Fruit fly (Drosophila melanogaster): ENCODE measurements around the gene CG18530.

CG18530 gene

dm6 chr3R:12656946-12657566 lies 23.9 kb downstream of the CG18530 start:
- TF ChIP-seq CG15710 (tag; optimal IDR thresholded peaks at IDR 0.05) = no peak
- TF ChIP-seq rn (GFP tag; IDR thresholded peaks at IDR 0.05) = no peak
- TF ChIP-seq CG17806 (tag; optimal IDR thresholded peaks at IDR 0.05) = no peak
- TF ChIP-seq CG34367 (tag; optimal IDR thresholded peaks at IDR 0.05) = no peak
- TF ChIP-seq CG32121 (GFP tag; IDR thresholded peaks at IDR 0.05) = no peak
- TF ChIP-seq Pif1A (GFP tag; optimal IDR thresholded peaks at IDR 0.05) = no peak

dm6 chr3R:12662531-12662930 lies 29.4 kb downstream of the CG18530 start, which contains the start of gene CG14395:
Gene CG14395, plus strand, starts transcription at chr3R:12662831.
- no peak for TF ChIP-seq Pif1B (GFP tag; optimal IDR thresholded peaks at IDR 0.05)
- TF ChIP-seq CG12605 (GFP tag; IDR thresholded peaks at IDR 0.05) = no peak
- TF ChIP-seq CG14655 (GFP tag; optimal IDR thresholded peaks at IDR 0.05) = no peak
- TF ChIP-seq CG8159 (tag; optimal IDR thresholded peaks at IDR 0.05) = no peak
- peak; percentile 72; the same call in 2 of the 3 replicates for TF ChIP-seq CG4496 (GFP tag; IDR thresholded peaks at IDR 0.05)
- TF ChIP-seq CG32121 (GFP tag; IDR thresholded peaks at IDR 0.05) = no peak
- 0 out of 2 replicates have a peak, but pooled peaks have one; percentile 17 for TF ChIP-seq Ets98B (GFP tag; IDR thresholded peaks at IDR 0.05)
- TF ChIP-seq gl (tag; optimal IDR thresholded peaks at IDR 0.05) = no peak
- no peak for TF ChIP-seq CG8301 (tag; optimal IDR thresholded peaks at IDR 0.05)
- TF ChIP-seq EcR (GFP tag; optimal IDR thresholded peaks at IDR 0.05) = no peak
- no peak for TF ChIP-seq CG17806 (tag; optimal IDR thresholded peaks at IDR 0.05)

dm6 chr3R:12666206-12666834 lies 33.2 kb downstream of the CG18530 start:
- TF ChIP-seq fd96Ca (GFP tag; IDR thresholded peaks at IDR 0.05) = no peak

- TF ChIP-seq CG10348 (GFP tag; IDR thresholded peaks at IDR 0.05) (no peak), gl (tag; optimal IDR thresholded peaks at IDR 0.05) (no peak), CG13204 (GFP tag; optimal IDR thresholded peaks at IDR 0.05) (no peak)
Observed at dm6 chr3R:12674041-12674623, 41.0 kb downstream of the CG18530 start, which contains the start of gene Gnmt. Gene Gnmt, plus strand, starts transcription at chr3R:12674608.

- TF ChIP-seq CG12605 (GFP tag; IDR thresholded peaks at IDR 0.05) = no peak
- TF ChIP-seq Ets98B (GFP tag; IDR thresholded peaks at IDR 0.05) = no peak
- TF ChIP-seq Pif1A (GFP tag; optimal IDR thresholded peaks at IDR 0.05) = no peak
- TF ChIP-seq CG9948 (tag; optimal IDR thresholded peaks at IDR 0.05) = no peak
- TF ChIP-seq CG17806 (tag; optimal IDR thresholded peaks at IDR 0.05) = no peak
- no peak for TF ChIP-seq EcR (GFP tag; optimal IDR thresholded peaks at IDR 0.05)
- TF ChIP-seq Snoo (tag; optimal IDR thresholded peaks at IDR 0.05) = no peak
- TF ChIP-seq CG10348 (GFP tag; IDR thresholded peaks at IDR 0.05) = no peak
Observed at dm6 chr3R:12676160-12676559, 43.0 kb downstream of the CG18530 start, which contains the start of gene CG43630. Gene CG43630, minus strand, starts transcription at chr3R:12676260.

dm6 chr3R:12678850-12679249 lies 45.7 kb downstream of the CG18530 start, which contains the start of gene mbo:
Gene mbo, minus strand, starts transcription at chr3R:12679052.
- TF ChIP-seq Snoo (tag; optimal IDR thresholded peaks at IDR 0.05) (no peak), CG32121 (GFP tag; IDR thresholded peaks at IDR 0.05) (no peak), fd96Ca (GFP tag; IDR thresholded peaks at IDR 0.05) (no peak), CG15710 (tag; optimal IDR thresholded peaks at IDR 0.05) (no peak), CG17806 (tag; optimal IDR thresholded peaks at IDR 0.05) (no peak), CG8159 (tag; optimal IDR thresholded peaks at IDR 0.05) (no peak), CG12605 (GFP tag; IDR thresholded peaks at IDR 0.05) (no peak), rn (GFP tag; IDR thresholded peaks at IDR 0.05) (no peak), CG4496 (GFP tag; IDR thresholded peaks at IDR 0.05) (no peak), CG8301 (tag; optimal IDR thresholded peaks at IDR 0.05) (no peak), CG10348 (GFP tag; IDR thresholded peaks at IDR 0.05) (no peak), CG14655 (GFP tag; optimal IDR thresholded peaks at IDR 0.05) (no peak), EcR (GFP tag; optimal IDR thresholded peaks at IDR 0.05) (no peak), D1 (tag; optimal IDR thresholded peaks at IDR 0.05) (no peak), CG9948 (tag; optimal IDR thresholded peaks at IDR 0.05) (no peak)

dm6 chr3R:12681275-12681674 lies 48.1 kb downstream of the CG18530 start, which contains the start of gene Cyp313a4:
Gene Cyp313a4, minus strand, starts transcription at chr3R:12681375.
- no peak for TF ChIP-seq CG32121 (GFP tag; IDR thresholded peaks at IDR 0.05)
- TF ChIP-seq CG4496 (GFP tag; IDR thresholded peaks at IDR 0.05) = no peak
- TF ChIP-seq D1 (tag; optimal IDR thresholded peaks at IDR 0.05) = no peak
- TF ChIP-seq CG13204 (GFP tag; optimal IDR thresholded peaks at IDR 0.05) = no peak
- TF ChIP-seq EcR (GFP tag; optimal IDR thresholded peaks at IDR 0.05) = no peak
- TF ChIP-seq rn (GFP tag; IDR thresholded peaks at IDR 0.05) = no peak
- no peak for TF ChIP-seq Pif1A (GFP tag; optimal IDR thresholded peaks at IDR 0.05)
- no peak for TF ChIP-seq CG9948 (tag; optimal IDR thresholded peaks at IDR 0.05)
- TF ChIP-seq CG12605 (GFP tag; IDR thresholded peaks at IDR 0.05) = no peak
- TF ChIP-seq Snoo (tag; optimal IDR thresholded peaks at IDR 0.05) = no peak
- TF ChIP-seq CG10348 (GFP tag; IDR thresholded peaks at IDR 0.05) = no peak
- TF ChIP-seq Ets98B (GFP tag; IDR thresholded peaks at IDR 0.05) = no peak
- TF ChIP-seq gl (tag; optimal IDR thresholded peaks at IDR 0.05) = no peak
- TF ChIP-seq CG8301 (tag; optimal IDR thresholded peaks at IDR 0.05) = no peak
- no peak for TF ChIP-seq fd96Ca (GFP tag; IDR thresholded peaks at IDR 0.05)
